Worm (Caenorhabditis elegans): ENCODE measurements around the gene C05B5.4.
A peak's percentile ranks its signal among the peaks of the same experiment; 100 is the strongest.

Gene C05B5.4

ce11 chrIII:9965444-9965843, 28.2 kb upstream of the C05B5.4 start:
- TF ChIP-seq set-16 (GFP tag; IDR thresholded peaks at IDR 0.05), result no peak
- no peak for TF ChIP-seq nhr-76 (tag; optimal IDR thresholded peaks at IDR 0.05)
- TF ChIP-seq gei-8 (GFP tag; optimal IDR thresholded peaks at IDR 0.05), result no peak
- no peak for TF ChIP-seq spr-1 (tag; optimal IDR thresholded peaks at IDR 0.05)
- no peak for TF ChIP-seq daf-16 (GFP tag; optimal IDR thresholded peaks at IDR 0.05)
- TF ChIP-seq daf-16 (tag; optimal IDR thresholded peaks at IDR 0.05), result no peak
- TF ChIP-seq spr-3 (GFP tag; optimal IDR thresholded peaks at IDR 0.05), result no peak
- TF ChIP-seq nhr-102 (tag; optimal IDR thresholded peaks at IDR 0.05), result no peak
- no peak for TF ChIP-seq nhr-41 (GFP tag; IDR thresholded peaks at IDR 0.05)
- no peak for TF ChIP-seq tag-97 (GFP tag; IDR thresholded peaks at IDR 0.05)

DNA sequence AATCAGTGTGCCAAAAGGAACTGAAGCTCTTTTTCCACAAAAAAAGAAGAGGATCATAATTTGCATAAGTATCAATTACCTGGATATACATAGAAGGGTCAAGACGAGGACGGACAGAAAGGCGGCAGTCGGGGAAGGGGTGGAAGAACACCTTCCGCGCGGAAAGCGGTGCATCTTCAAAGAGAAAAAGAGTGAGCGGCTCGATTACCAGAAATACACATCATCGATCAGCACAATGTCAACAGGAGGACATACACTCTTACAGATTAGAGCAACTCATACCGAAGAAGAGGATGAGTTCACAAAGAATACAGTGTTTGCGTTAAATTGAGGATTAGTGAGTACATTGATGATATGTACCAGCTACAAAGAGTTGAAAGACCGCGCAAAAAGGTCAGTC, 24.3 kb upstream of the C05B5.4 start:
- TF ChIP-seq daf-8 (GFP tag; IDR thresholded peaks at IDR 0.05), result no peak
- peak; percentile 90 for TF ChIP-seq aha-1 (tag)

DNA sequence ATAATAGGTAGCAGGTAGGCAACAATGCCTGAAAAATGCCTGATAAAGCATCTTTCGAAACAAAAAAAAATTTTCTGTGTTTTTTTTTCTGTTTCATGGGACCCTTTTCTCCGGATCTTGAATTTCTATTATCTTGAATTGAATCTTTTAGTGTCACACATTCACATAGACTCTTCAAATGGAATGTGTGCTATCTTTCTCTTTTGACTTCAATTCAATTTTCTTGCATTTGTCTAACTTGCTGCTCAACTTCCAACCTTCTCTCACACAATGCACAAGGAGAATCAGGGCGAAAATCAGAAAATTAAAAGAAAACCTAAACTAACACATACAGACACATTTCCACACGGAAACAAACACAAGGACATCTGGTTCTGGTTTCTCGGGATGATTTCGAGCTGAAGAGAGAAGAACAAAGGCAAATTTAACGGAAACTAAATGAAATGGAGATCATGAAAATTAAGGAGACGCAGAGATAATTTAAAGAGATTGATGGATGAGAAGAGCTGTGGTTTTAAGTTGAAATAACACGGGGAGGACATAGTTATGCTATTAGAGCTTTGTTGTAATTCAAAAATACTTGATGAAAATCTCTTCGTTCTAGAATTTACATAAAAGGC, 21.4 kb upstream of the C05B5.4 start:
- TF ChIP-seq set-16 (GFP tag; IDR thresholded peaks at IDR 0.05) (no peak), tag-97 (GFP tag; IDR thresholded peaks at IDR 0.05) (no peak), Y5F2A.4 (GFP tag; optimal IDR thresholded peaks at IDR 0.05) (no peak), mes-2 (tag; optimal IDR thresholded peaks at IDR 0.05; ENCODE audit: poor library complexity, severe bottlenecking) (no peak), nhr-48 (tag; optimal IDR thresholded peaks at IDR 0.05) (no peak), skn-1 (tag; optimal IDR thresholded peaks at IDR 0.05) (no peak), T26A8.4 (GFP tag; IDR thresholded peaks at IDR 0.05) (no peak), snpc-4 (tag; optimal IDR thresholded peaks at IDR 0.05) (no peak), lin-29 (GFP tag; IDR thresholded peaks at IDR 0.05) (no peak)

- TF ChIP-seq ceh-28 (tag; optimal IDR thresholded peaks at IDR 0.05) (no peak), unc-62 (GFP tag; optimal IDR thresholded peaks at IDR 0.05 in 1 of 2) (no peak), unc-62 (tag; optimal IDR thresholded peaks at IDR 0.05) (no peak), ceh-32 (tag; optimal IDR thresholded peaks at IDR 0.05; ENCODE audit: poor library complexity) (no peak)
Observed at ce11 chrIII:9973765-9974164, 19.9 kb upstream of the C05B5.4 start, which contains the start of gene R10E12.2. Gene R10E12.2, minus strand, starts transcription at chrIII:9973865.

ce11 chrIII:9982119-9982642, 11.5 kb upstream of the C05B5.4 start:
- no peak for TF ChIP-seq nhr-48 (tag; optimal IDR thresholded peaks at IDR 0.05)
- TF ChIP-seq nhr-11 (tag; optimal IDR thresholded peaks at IDR 0.05), result no peak
- no peak for TF ChIP-seq vab-7 (GFP tag; IDR thresholded peaks at IDR 0.05)
- peak; percentile 66 for TF ChIP-seq aha-1 (tag)
- TF ChIP-seq F10B5.3 (tag; optimal IDR thresholded peaks at IDR 0.05), result no peak
- no peak for TF ChIP-seq pqm-1 (tag; optimal IDR thresholded peaks at IDR 0.05)
- no peak for TF ChIP-seq F37D6.2 (tag; optimal IDR thresholded peaks at IDR 0.05)
- peak in 1 of 2 experiments; percentile 58 for TF ChIP-seq unc-62 (GFP tag; optimal IDR thresholded peaks at IDR 0.05 in 1 of 2)
- TF ChIP-seq unc-62 (tag; optimal IDR thresholded peaks at IDR 0.05), result no peak

ce11 chrIII:9984604-9985003, 9.1 kb upstream of the C05B5.4 start:
- TF ChIP-seq aha-1 (tag) (peak; percentile 65), fkh-10 (GFP tag; optimal IDR thresholded peaks at IDR 0.05) (no peak)

- TF ChIP-seq jun-1 (tag; optimal IDR thresholded peaks at IDR 0.05), result no peak
Observed at ce11 chrIII:9985542-9985941, 8.1 kb upstream of the C05B5.4 start.
